Worm (Caenorhabditis elegans): ENCODE data around the gene fmo-3.

Gene fmo-3

ce11 chrIII:10747620-10748479, 53.4 kb downstream of the fmo-3 start, which contains the start of the genes ran-1 and dkc-1 (continued):
- TF ChIP-seq sox-4 (tag; optimal IDR thresholded peaks at IDR 0.05) (no peak), hlh-6 (tag; optimal IDR thresholded peaks at IDR 0.05) (no peak), gmeb-2 (tag; optimal IDR thresholded peaks at IDR 0.05) (no peak), nhr-11 (tag; optimal IDR thresholded peaks at IDR 0.05) (no peak), unc-86 (tag; optimal IDR thresholded peaks at IDR 0.05) (no peak), ceh-6 (GFP tag; optimal IDR thresholded peaks at IDR 0.05) (no peak), dmd-4 (tag; optimal IDR thresholded peaks at IDR 0.05; ENCODE audit: borderline replicate concordance) (no peak), hlh-15 (tag; optimal IDR thresholded peaks at IDR 0.05) (no peak), fkh-6 (tag; optimal IDR thresholded peaks at IDR 0.05) (no peak), eyg-1 (tag; optimal IDR thresholded peaks at IDR 0.05) (no peak), K09A11.1 (tag; optimal IDR thresholded peaks at IDR 0.05; ENCODE audit: insufficient read depth) (no peak), sox-2 (GFP tag; IDR thresholded peaks at IDR 0.05) (no peak), unc-3 (GFP tag; conservative IDR thresholded peaks at IDR 0.05) (no peak), unc-3 (tag; optimal IDR thresholded peaks at IDR 0.05) (no peak), syd-9 (tag; optimal IDR thresholded peaks at IDR 0.05) (no peak), sdc-2 (tag; optimal IDR thresholded peaks at IDR 0.05) (no peak), tbx-2 (tag; optimal IDR thresholded peaks at IDR 0.05) (peak; percentile 9), ceh-31 (tag; optimal IDR thresholded peaks at IDR 0.05) (peak; percentile 49), unc-42 (tag; optimal IDR thresholded peaks at IDR 0.05) (peak; percentile 27), elt-2 (tag; optimal IDR thresholded peaks at IDR 0.05) (peak; percentile 18), madf-2 (tag; optimal IDR thresholded peaks at IDR 0.05) (no peak), F13H6.1 (tag; optimal IDR thresholded peaks at IDR 0.05) (no peak), ceh-14 (tag; optimal IDR thresholded peaks at IDR 0.05) (no peak), Y22D7AL.16 (tag; optimal IDR thresholded peaks at IDR 0.05) (no peak), ceh-19 (GFP tag; optimal IDR thresholded peaks at IDR 0.05) (no peak), ceh-18 (tag; optimal IDR thresholded peaks at IDR 0.05) (peak; percentile 54), pag-3 (tag; optimal IDR thresholded peaks at IDR 0.05; ENCODE audit: borderline replicate concordance) (no peak), lim-6 (tag; optimal IDR thresholded peaks at IDR 0.05) (no peak), ceh-22 (tag; optimal IDR thresholded peaks at IDR 0.05) (no peak), elt-4 (tag; optimal IDR thresholded peaks at IDR 0.05) (no peak), ceh-2 (tag; optimal IDR thresholded peaks at IDR 0.05) (no peak)
